Worm (Caenorhabditis elegans): ENCODE measurements around the gene Y11D7A.10.

- TF ChIP-seq lin-39 (tag; optimal IDR thresholded peaks at IDR 0.05) (no peak), Y105C5A.15 (GFP tag; IDR thresholded peaks at IDR 0.05) (no peak), nhr-77 (tag; optimal IDR thresholded peaks at IDR 0.05) (no peak), fos-1 (tag; optimal IDR thresholded peaks at IDR 0.05) (no peak), lin-13 (GFP tag; optimal IDR thresholded peaks at IDR 0.05) (no peak), nhr-11 (tag; optimal IDR thresholded peaks at IDR 0.05) (no peak), php-3 (GFP tag; IDR thresholded peaks at IDR 0.05) (no peak)
Measured at ce11 chrIV:9261687-9262086, 2.1 kb upstream of the Y11D7A.10 start, which contains the start of gene col-120.
